Worm (Caenorhabditis elegans): ENCODE data around the gene lpr-2.

lpr-2 gene

DNA sequence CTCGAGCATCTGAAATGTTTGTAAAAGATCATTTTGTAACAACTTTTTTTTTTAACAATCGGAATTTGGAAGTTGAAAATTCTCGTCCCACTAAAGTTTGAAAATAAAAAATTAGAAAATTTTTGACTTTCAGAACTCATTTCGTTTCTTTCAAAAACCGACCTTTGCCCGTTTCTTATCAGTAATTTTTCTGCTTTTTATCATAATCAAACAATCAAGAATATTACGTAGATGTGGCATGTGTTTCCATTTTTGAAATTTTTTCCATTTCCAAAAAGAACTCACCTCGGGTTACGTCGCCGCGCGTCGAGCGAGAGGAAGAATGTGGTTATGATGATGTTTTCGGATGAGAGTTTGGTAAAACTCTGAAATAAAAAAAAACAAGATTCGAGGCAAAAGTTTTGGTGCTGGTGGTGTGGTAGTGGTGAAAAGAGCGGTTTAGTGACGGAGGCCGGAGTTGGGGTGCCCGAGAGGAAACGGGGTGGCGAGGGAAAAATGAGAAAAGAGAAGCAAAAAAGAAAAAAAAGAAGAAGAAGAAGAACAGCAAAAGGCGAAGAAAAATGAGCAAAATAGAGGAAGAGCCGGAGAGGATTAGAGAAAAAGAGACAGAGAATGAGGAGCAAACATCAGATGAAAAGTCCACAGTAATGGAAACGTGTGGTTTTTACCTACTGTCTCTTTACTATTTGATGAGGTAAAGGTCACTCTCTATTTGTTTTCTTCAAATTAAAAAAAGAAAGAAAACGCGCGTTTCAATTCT, 18.1 kb upstream of the lpr-2 start, which contains the start of gene T12A7.2:
Gene T12A7.2, minus strand, starts transcription at position 412 of the 760 bp plus-strand sequence.
- TF ChIP-seq W03F9.2 (tag; optimal IDR thresholded peaks at IDR 0.05) (no peak), dao-5 (tag; optimal IDR thresholded peaks at IDR 0.05) (no peak), him-1 (tag; optimal IDR thresholded peaks at IDR 0.05) (no peak)

DNA sequence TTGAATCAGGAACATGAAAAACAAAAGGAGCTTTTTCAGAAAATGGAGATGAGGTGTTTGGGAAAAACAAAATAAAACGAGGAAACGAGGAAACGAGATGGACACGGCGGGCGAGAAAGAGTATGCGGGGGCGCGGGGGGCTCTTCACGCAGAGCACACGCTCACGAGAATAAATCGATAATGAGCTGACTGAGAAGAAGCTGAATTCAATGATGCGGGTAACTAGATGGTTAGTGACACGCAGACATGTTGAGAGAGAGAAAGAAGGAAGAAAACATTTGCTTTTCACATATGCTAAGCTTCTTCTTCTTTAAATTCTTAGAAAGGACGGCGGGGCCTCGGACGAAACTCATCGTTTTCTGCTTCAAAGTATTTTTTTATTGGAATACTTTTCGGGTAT, 13.5 kb upstream of the lpr-2 start:
- TF ChIP-seq dao-5 (tag; optimal IDR thresholded peaks at IDR 0.05) (no peak), him-1 (tag; optimal IDR thresholded peaks at IDR 0.05) (peak; percentile 77), W03F9.2 (tag; optimal IDR thresholded peaks at IDR 0.05) (no peak)

DNA sequence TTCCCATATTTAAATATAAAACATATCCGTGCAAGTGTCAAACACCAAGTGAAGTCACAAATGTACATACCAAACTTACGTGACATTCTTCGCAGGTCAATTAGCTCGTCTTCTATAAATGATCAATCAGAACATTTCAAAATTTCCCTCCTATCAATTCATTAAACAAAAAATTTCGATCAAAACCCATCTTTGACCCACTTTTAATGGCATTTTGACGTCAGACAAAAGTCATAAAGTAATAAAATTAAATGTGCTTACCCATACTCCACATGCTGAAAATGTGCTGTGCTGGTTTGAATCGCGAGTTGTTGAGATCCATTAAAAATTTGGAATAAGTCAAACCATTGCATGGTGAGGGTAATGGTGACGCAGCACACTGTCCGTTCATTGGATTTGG, 9.2 kb upstream of the lpr-2 start:
- no peak for TF ChIP-seq dao-5 (tag; optimal IDR thresholded peaks at IDR 0.05)
- no peak for TF ChIP-seq W03F9.2 (tag; optimal IDR thresholded peaks at IDR 0.05)
- TF ChIP-seq him-1 (tag; optimal IDR thresholded peaks at IDR 0.05): no peak

DNA sequence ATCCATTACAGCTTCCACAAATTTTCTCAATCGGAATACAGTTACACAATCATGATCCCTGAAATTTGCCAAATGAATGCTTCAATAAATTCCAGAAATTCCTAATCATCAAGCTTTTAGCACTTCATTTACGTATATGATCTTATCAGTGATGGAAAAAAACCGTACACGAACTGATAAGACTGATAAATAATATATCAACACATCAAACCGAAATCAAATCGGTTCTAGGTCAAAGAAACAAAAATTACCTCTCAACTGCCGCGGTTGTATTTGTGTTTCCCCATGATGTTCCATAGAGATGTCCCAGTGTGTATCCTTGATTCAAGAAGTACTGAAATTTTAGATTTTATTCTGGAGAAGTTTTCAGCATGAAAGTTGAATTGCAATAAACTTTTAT, 8.0 kb upstream of the lpr-2 start:
- TF ChIP-seq dao-5 (tag; optimal IDR thresholded peaks at IDR 0.05) (no peak), him-1 (tag; optimal IDR thresholded peaks at IDR 0.05) (no peak), W03F9.2 (tag; optimal IDR thresholded peaks at IDR 0.05) (no peak)

DNA sequence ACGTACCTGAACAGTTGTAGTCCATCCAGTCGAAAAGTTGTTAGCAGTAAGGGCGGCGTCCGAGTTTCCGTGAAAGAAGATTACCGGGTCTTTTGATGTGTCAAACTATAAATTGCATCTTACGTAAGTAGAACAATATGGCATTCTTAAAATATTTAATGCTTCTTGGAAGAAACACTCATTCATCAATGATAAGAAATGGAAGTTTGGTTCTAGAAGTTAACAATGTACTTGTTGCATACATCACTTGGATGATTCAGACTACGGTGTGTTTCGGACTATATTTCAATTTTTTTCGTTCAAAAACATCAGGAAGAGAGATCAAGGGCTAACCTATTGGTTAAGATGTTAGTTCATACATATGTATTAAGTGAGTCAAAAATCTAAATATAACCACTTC, 6.9 kb upstream of the lpr-2 start:
- TF ChIP-seq W03F9.2 (tag; optimal IDR thresholded peaks at IDR 0.05) (no peak), him-1 (tag; optimal IDR thresholded peaks at IDR 0.05) (no peak), dao-5 (tag; optimal IDR thresholded peaks at IDR 0.05) (no peak)

DNA sequence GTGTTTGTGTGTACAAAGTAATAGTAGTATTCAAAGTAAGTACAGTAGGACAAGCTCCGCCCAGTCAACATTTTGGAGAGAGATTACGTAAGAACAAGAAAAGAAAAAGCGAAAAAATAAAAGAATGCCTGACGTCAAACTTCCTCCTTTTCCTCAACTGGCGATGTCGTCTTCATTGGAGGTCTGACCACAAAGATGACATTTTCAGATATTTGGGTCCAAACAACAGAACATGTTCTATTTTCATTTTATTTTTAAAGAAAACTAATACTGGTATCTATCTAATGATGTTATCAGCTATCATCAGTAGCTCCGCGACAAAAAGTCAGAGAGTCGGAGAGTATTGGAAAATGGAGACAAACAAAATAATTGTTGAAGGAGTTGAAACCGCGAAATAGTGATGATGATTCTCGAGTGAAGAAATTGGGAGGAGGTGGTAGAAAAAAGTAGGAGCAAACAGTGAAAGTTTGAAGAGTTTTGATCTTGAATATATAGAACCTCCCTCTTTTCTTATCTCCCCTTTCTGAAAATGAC, 5.3 kb upstream of the lpr-2 start, which contains the start of gene lips-5:
Gene lips-5, minus strand, starts transcription at position 51 of the 534 bp plus-strand sequence.
- TF ChIP-seq him-1 (tag; optimal IDR thresholded peaks at IDR 0.05) (no peak), dao-5 (tag; optimal IDR thresholded peaks at IDR 0.05) (no peak), W03F9.2 (tag; optimal IDR thresholded peaks at IDR 0.05) (no peak)

DNA sequence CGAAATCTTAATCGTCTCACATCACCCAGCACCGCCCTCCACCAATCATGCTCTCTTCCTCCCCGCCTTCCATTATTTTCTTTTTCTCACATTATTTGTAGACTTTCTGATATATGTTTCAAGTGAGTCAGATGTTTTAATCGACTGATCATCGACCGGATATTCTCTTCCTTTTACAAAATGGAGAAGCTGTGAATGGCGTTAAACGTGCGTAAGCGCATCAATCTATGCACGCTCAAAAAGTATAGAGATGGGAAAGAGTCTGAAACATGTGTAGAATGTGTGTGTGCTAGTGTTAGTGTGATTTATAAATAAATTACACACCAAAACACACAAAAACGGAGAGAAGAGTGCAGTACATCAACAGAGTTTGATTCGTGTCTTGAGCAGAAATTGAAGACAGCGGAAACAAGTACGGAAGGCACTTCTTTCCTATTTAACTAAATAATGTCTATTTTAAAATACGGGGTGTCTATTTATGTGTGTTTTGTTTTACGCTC, 2.0 kb upstream of the lpr-2 start:
- TF ChIP-seq W03F9.2 (tag; optimal IDR thresholded peaks at IDR 0.05): no peak
- no peak for TF ChIP-seq dao-5 (tag; optimal IDR thresholded peaks at IDR 0.05)
- TF ChIP-seq him-1 (tag; optimal IDR thresholded peaks at IDR 0.05): no peak

DNA sequence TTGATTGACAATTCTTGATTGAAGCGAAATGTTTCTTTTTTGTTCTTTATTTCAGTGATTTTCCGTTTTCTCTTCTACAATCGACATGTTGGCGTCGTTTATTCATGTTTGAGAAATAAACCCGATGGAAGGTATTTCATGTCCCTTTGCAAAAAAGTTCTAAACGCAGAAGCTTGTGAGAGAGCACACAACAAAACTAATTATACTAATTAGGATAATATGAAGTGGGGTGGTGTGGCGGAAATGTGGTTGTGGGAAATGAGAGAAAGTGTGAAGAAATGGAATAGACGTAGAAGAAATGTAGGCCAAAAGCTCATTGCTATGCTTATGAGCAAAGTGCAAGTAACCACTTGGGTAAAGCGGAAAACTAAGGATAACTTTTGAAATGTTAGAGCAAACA, 3.8 kb downstream of the lpr-2 start:
- TF ChIP-seq him-1 (tag; optimal IDR thresholded peaks at IDR 0.05) (no peak), W03F9.2 (tag; optimal IDR thresholded peaks at IDR 0.05) (no peak), dao-5 (tag; optimal IDR thresholded peaks at IDR 0.05) (no peak)

DNA sequence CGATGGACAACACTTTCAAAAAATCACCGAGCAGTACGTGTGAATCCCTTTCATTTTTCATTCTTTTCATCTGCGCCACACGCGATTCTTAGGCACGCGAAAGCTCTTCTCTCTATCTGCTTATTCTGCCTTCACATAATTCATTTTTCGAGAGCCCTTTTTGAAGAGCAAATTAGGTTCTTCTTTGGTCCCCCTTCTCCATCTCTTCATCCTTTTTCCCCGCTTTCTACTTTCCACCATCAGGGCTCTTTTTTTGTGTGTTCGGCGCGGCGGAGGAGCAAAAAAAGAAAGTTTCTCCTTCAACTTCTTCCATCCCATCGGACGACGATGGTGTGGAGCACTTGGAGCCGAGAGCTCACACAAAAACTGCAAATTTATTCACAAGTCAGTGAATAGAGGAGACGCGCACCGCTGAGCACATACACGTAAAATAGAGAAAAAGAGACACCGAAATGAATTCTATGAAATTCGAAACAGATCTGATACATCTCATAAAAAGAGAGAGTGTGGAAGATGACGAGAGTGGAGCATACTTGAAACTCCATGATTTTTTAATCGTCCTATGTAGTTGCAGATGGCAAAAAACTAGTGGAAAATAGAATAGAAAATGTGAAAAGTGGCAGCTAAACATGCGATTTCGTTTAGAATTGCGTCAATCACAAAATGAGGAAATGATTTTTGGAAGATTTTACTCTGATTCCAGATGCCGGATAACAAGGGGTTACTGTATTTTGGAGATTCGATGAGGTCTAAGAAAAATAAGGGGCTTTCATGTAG, 6.2 kb downstream of the lpr-2 start:
- TF ChIP-seq him-1 (tag; optimal IDR thresholded peaks at IDR 0.05): peak; percentile 67
- TF ChIP-seq W03F9.2 (tag; optimal IDR thresholded peaks at IDR 0.05): no peak
- no peak for TF ChIP-seq dao-5 (tag; optimal IDR thresholded peaks at IDR 0.05)

DNA sequence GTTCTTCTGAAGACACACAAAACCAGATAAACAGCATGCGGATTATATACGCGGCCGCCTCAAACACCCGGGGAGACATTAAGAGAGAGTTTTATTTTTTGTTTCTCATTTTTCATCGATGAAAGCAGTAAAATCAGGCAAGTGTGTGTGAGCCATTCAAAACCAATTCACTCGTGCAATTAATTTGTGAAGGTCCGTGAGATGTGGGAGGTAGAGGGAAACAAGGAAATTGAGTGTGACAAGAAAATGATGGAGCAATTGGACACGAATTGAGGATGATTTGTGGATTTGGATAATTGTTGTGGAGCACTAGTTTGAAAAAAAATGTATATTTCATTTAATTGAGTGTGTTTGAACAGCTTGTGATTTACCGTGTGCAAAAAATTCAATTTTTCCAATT, 8.8 kb downstream of the lpr-2 start:
- TF ChIP-seq dao-5 (tag; optimal IDR thresholded peaks at IDR 0.05) (no peak), him-1 (tag; optimal IDR thresholded peaks at IDR 0.05) (no peak), W03F9.2 (tag; optimal IDR thresholded peaks at IDR 0.05) (no peak)

DNA sequence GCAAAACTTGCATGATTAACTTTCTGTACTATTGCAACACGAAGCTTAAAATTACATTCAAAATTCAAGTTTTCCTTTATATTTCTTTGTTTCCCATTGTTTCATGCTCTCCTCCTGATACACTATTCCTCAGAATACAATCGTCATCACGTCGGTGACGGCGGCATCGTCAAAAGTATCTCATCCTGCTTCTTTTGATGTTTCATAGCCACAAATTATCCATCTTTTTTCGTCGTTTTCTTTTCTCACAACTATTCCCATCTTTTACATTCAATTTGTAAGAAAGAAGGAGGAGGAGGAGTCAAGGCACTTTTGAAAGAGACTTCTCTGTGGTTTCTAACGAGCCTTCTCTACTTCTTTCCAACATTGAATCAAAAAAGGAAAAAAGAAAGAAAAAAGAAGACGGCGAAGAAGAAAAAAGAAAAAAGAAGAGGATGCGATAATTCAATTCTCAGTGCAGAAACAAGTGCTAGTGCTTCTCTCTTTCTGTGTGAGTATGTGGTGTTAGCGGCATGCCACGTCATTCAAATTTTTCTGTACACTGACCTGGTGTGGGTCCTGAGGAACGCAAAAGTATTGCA, 9.5 kb downstream of the lpr-2 start:
- TF ChIP-seq him-1 (tag; optimal IDR thresholded peaks at IDR 0.05): no peak
- no peak for TF ChIP-seq W03F9.2 (tag; optimal IDR thresholded peaks at IDR 0.05)
- no peak for TF ChIP-seq dao-5 (tag; optimal IDR thresholded peaks at IDR 0.05)

DNA sequence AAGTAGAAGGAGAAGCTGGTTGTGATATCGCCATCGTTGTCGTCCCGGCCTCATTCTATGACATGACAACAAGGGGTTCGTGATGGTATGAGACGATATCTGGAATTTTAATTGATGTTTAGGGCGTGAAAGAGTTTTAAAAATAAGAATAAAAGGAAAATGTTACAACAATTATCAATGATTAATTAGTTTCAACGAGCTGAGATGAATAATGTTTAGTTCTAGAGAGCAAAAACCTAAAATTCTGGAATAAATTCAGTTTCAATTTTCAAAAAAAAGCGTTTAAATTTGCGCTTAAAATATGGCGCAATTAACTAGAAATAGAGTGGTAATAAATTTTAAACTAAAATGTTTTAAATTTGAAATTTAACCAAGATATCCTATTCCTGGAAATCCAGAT, 13.5 kb downstream of the lpr-2 start, which contains the start of gene H01G02.3:
Gene H01G02.3, minus strand, starts transcription at position 101 of the 400 bp plus-strand sequence.
- no peak for TF ChIP-seq W03F9.2 (tag; optimal IDR thresholded peaks at IDR 0.05)
- no peak for TF ChIP-seq dao-5 (tag; optimal IDR thresholded peaks at IDR 0.05)
- no peak for TF ChIP-seq him-1 (tag; optimal IDR thresholded peaks at IDR 0.05)

DNA sequence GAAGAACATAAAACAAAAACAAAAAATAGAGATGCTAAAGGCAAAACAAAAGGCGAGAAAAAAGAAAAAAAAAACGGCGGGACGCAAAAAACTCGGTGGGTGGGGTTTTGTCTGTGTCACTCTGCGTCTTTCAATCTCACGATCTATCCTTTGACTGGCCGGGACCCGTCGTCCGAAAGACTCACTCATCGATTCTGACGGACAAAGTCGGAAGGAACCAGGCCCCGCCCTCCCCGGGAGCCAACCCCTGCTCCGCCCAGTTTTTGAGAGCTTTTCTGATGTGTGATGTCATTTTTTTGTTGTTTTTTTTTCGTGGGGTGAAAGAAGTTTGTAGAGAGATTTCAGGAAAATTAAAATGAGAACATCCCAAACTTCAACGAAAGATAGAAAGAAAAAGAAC, 14.2 kb downstream of the lpr-2 start:
- peak; percentile 46 for TF ChIP-seq him-1 (tag; optimal IDR thresholded peaks at IDR 0.05)
- no peak for TF ChIP-seq W03F9.2 (tag; optimal IDR thresholded peaks at IDR 0.05)
